Worm (Caenorhabditis elegans): Measurements from ENCODE around the gene otpl-5.
"Not testable (repeated sequence)": the region's sequence is repeated elsewhere in the genome, so short reads cannot be mapped to it uniquely, and the experiment has no call there.

otpl-5 gene

DNA sequence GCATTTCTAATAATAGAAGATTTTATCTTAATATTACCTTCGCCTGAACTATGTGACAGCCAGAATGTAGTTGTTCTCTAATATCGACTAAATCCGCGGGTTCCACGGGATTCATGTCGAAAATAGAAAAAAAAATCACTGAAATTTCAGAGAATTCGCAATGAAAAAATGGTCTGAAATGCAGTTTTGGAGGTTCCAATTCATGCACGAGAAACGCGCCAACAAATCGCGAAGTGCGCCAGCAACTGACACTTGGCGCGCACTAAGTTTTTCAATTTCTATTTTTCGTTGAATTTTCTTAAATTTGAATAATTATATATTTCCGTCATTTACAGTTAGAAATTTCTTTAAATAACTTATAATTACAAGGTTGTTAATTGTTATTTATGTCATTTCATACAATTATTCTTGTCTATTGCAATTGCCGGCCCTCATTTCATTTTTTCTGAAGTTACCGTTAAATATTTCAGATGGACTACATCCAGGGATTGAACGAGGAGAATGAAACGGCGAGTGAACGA, 40.6 kb downstream of the otpl-5 start, which contains the start of the genes F25G6.9 and symk-1 (continued):
- TF ChIP-seq B0261.1 (tag; optimal IDR thresholded peaks at IDR 0.05) (no peak), pbrm-1 (GFP tag; IDR thresholded peaks at IDR 0.05) (peak; percentile 64), egl-18 (GFP tag; IDR thresholded peaks at IDR 0.05) (no peak), D2030.7 (GFP tag; IDR thresholded peaks at IDR 0.05) (peak; percentile 23; the same call in 1 of the 2 replicates), unc-62 (GFP tag; optimal IDR thresholded peaks at IDR 0.05) (no peak), Y53F4B.3 (GFP tag; IDR thresholded peaks at IDR 0.05) (no peak)

DNA sequence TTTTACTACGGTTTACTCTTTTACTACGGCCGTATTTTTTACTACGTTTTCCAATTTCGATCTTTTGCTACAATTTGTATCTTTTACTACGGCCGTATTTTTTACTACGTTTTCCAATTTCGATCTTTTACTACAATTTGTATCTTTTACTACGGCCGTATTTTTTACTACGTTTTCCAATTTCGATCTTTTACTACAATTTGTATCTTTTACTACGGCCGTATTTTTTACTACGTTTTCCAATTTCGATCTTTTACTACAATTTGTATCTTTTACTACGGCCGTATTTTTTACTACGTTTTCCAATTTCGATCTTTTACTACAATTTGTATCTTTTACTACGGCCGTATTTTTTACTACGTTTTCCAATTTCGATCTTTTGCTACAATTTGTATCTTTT, 45.4 kb downstream of the otpl-5 start, which contains the start of gene F25G6.1:
F25G6.1 (plus strand) TSS at position 301 of the 400 bp plus-strand sequence.
- TF ChIP-seq ceh-79 (tag; optimal IDR thresholded peaks at IDR 0.05); let-607 (tag; optimal IDR thresholded peaks at IDR 0.05); sea-2 (GFP tag; IDR thresholded peaks at IDR 0.05): not testable (repeated sequence)

DNA sequence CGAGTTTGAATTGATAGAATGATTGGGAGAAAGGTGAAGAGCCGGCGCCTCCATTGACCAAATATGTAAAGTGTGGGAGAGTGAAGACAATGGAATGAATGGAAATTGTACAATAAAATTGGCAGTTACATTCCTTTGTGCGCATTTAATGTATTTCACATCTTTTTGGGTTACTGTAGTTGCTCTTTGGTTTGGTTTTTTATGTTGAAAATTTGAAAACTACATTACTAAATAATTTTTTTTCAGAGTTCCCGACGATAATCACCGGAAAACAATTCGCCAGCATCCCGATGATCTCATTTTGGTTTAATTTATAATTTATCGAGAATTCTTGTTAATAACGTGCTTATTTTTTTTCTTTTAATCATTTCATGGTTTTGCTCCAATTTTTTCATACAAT, 51.6 kb downstream of the otpl-5 start, which contains the start of gene C10B5.1:
C10B5.1 (plus strand) TSS at position 301 of the 400 bp plus-strand sequence.
- TF ChIP-seq athp-1 (tag; optimal IDR thresholded peaks at IDR 0.05) (no peak), F22D6.2 (tag; optimal IDR thresholded peaks at IDR 0.05) (no peak), egrh-3 (GFP tag; IDR thresholded peaks at IDR 0.05) (no peak), dpff-1 (tag; optimal IDR thresholded peaks at IDR 0.05) (no peak)
